Worm (Caenorhabditis elegans): Measurements from ENCODE around the gene srw-62.

Gene srw-62

ce11 chrII:7866081-7866480 lies 40.9 kb downstream of the srw-62 start (continued):
- TF ChIP-seq skn-1 (tag; optimal IDR thresholded peaks at IDR 0.05) (no peak), T26A8.4 (GFP tag; IDR thresholded peaks at IDR 0.05) (no peak), F49E8.2 (tag; optimal IDR thresholded peaks at IDR 0.05; ENCODE audit: borderline replicate concordance) (no peak), nhr-25 (tag; optimal IDR thresholded peaks at IDR 0.05; ENCODE audit: borderline replicate concordance, insufficient read depth) (no peak)

ce11 chrII:7870062-7870461 lies 44.9 kb downstream of the srw-62 start, which contains the start of gene ztf-17:
TSS of gene ztf-17 (minus strand) at chrII:7870162.
- TF ChIP-seq snpc-1.2 (GFP tag; IDR thresholded peaks at IDR 0.05) (no peak), aha-1 (tag) (peak; percentile 64)

- TF ChIP-seq nhr-6 (tag; optimal IDR thresholded peaks at IDR 0.05) (peak; percentile 35), ZK337.2 (GFP tag; IDR thresholded peaks at IDR 0.05) (no peak), hif-1 (tag; optimal IDR thresholded peaks at IDR 0.05) (peak in 1 of 2 experiments; percentile 37), dpl-1 (GFP tag; optimal IDR thresholded peaks at IDR 0.05) (peak; percentile 43), aha-1 (tag) (peak; percentile 84), dmd-9 (GFP tag; IDR thresholded peaks at IDR 0.05) (no peak), nhr-11 (tag; optimal IDR thresholded peaks at IDR 0.05) (peak; percentile 1), ctbp-1 (GFP tag; IDR thresholded peaks at IDR 0.05) (no peak), unc-62 (GFP tag; optimal IDR thresholded peaks at IDR 0.05 in 1 of 2) (no peak), unc-62 (tag; optimal IDR thresholded peaks at IDR 0.05) (no peak), dmd-6 (GFP tag; IDR thresholded peaks at IDR 0.05) (peak; percentile 27; the same call in 1 of the 2 replicates), T26A8.4 (GFP tag; IDR thresholded peaks at IDR 0.05) (no peak), T20F7.1 (GFP tag; optimal IDR thresholded peaks at IDR 0.05) (peak; percentile 78), lin-39 (tag; optimal IDR thresholded peaks at IDR 0.05) (no peak), hlh-30 (tag; optimal IDR thresholded peaks at IDR 0.05; ENCODE audit: insufficient read depth) (peak; percentile 71), aly-2 (tag; optimal IDR thresholded peaks at IDR 0.05) (no peak), ceh-62 (tag; optimal IDR thresholded peaks at IDR 0.05) (no peak), spr-1 (tag; optimal IDR thresholded peaks at IDR 0.05) (no peak), daf-16 (GFP tag; optimal IDR thresholded peaks at IDR 0.05) (peak; percentile 0 to 86), daf-16 (tag; optimal IDR thresholded peaks at IDR 0.05) (peak; percentile 51), egl-27 (tag; optimal IDR thresholded peaks at IDR 0.05) (no peak), mes-2 (tag; optimal IDR thresholded peaks at IDR 0.05; ENCODE audit: poor library complexity, severe bottlenecking) (peak; percentile 54), Y5F2A.4 (GFP tag; optimal IDR thresholded peaks at IDR 0.05) (no peak), dve-1 (tag; optimal IDR thresholded peaks at IDR 0.05; ENCODE audit: insufficient read depth) (peak; percentile 6), nhr-28 (tag; optimal IDR thresholded peaks at IDR 0.05) (peak; percentile 21), F44E2.7 (GFP tag; IDR thresholded peaks at IDR 0.05) (no peak), F49E8.2 (tag; optimal IDR thresholded peaks at IDR 0.05; ENCODE audit: borderline replicate concordance) (no peak), spr-3 (GFP tag; optimal IDR thresholded peaks at IDR 0.05) (no peak), Y105C5A.15 (GFP tag; IDR thresholded peaks at IDR 0.05) (no peak), pha-4 (GFP tag; IDR thresholded peaks at IDR 0.05) (no peak), pha-4 (tag; optimal IDR thresholded peaks at IDR 0.05) (no peak), zfp-2 (tag; optimal IDR thresholded peaks at IDR 0.05) (no peak), lin-13 (GFP tag; optimal IDR thresholded peaks at IDR 0.05) (peak; percentile 20), F10B5.3 (tag; optimal IDR thresholded peaks at IDR 0.05) (no peak), hmg-1.1 (GFP tag; IDR thresholded peaks at IDR 0.05) (peak; percentile 57; the same call in 1 of the 2 replicates), lsy-2 (tag; optimal IDR thresholded peaks at IDR 0.05) (peak; percentile 76 to 98), ama-1 (optimal IDR thresholded peaks at IDR 0.05) (peak; percentile 32), rbr-2 (tag; optimal IDR thresholded peaks at IDR 0.05) (peak; percentile 25), egl-43 (GFP tag; IDR thresholded peaks at IDR 0.05) (no peak), nhr-42 (GFP tag; IDR thresholded peaks at IDR 0.05) (no peak), hlh-11 (tag; optimal IDR thresholded peaks at IDR 0.05) (peak; percentile 22), lin-38 (GFP tag; IDR thresholded peaks at IDR 0.05) (0 out of 2 replicates have a peak, but pooled peaks have one; percentile 40), snpc-1.2 (GFP tag; IDR thresholded peaks at IDR 0.05) (no peak), ces-1 (GFP tag; optimal IDR thresholded peaks at IDR 0.05) (no peak), tag-97 (GFP tag; IDR thresholded peaks at IDR 0.05) (no peak)
Observed at ce11 chrII:7870632-7871031, 45.4 kb downstream of the srw-62 start.
